Worm (Caenorhabditis elegans): ENCODE results near the gene cyp-33C4.

DNA sequence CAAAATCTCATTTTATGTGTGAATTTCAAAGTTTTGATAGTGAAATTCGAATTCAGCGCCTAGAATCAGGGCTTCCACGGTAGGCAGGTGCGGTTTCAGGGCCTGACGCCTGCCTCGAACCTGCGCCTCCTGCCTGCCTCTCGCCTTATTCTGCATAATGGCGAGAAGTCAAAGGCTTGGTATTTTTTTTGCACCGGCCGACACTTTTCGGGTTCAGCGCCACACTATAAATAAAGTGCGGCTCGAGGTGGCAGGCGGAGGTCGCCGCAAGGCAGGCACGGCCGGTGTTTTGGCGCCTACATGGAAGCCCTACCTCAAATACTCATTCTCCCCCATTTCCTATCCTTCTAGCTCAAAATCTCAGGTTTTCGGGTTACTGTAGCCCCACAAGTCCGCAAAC lies 35.5 kb upstream of the cyp-33C4 start:
- TF ChIP-seq nhr-90 (tag; optimal IDR thresholded peaks at IDR 0.05), result no peak
- no peak for TF ChIP-seq F33H1.4 (GFP tag; IDR thresholded peaks at IDR 0.05)
- TF ChIP-seq snpc-4 (GFP tag; optimal IDR thresholded peaks at IDR 0.05), result no peak
- TF ChIP-seq snpc-4 (tag; optimal IDR thresholded peaks at IDR 0.05), result no peak
- no peak for TF ChIP-seq ceh-40 (GFP tag; IDR thresholded peaks at IDR 0.05)
- no peak for TF ChIP-seq nfya-1 (tag; optimal IDR thresholded peaks at IDR 0.05; ENCODE audit: borderline replicate concordance, insufficient read depth)
- no peak for TF ChIP-seq F49E8.2 (tag; optimal IDR thresholded peaks at IDR 0.05; ENCODE audit: insufficient read depth)
- TF ChIP-seq ceh-91 (GFP tag; IDR thresholded peaks at IDR 0.05), result no peak
- no peak for TF ChIP-seq tbx-9 (tag; optimal IDR thresholded peaks at IDR 0.05; ENCODE audit: borderline replicate concordance)
- no peak for TF ChIP-seq ama-1 (optimal IDR thresholded peaks at IDR 0.05)
- no peak for TF ChIP-seq ama-1 (GFP tag; optimal IDR thresholded peaks at IDR 0.05)
- no peak for TF ChIP-seq F37B4.10 (GFP tag; IDR thresholded peaks at IDR 0.05)
- no peak for TF ChIP-seq nhr-27 (tag; optimal IDR thresholded peaks at IDR 0.05)
- no peak for TF ChIP-seq rec-8 (tag; optimal IDR thresholded peaks at IDR 0.05)
